Comparison of ENCODE assay signal across 2 fruit fly cellular contexts in the genomic region with DNA sequence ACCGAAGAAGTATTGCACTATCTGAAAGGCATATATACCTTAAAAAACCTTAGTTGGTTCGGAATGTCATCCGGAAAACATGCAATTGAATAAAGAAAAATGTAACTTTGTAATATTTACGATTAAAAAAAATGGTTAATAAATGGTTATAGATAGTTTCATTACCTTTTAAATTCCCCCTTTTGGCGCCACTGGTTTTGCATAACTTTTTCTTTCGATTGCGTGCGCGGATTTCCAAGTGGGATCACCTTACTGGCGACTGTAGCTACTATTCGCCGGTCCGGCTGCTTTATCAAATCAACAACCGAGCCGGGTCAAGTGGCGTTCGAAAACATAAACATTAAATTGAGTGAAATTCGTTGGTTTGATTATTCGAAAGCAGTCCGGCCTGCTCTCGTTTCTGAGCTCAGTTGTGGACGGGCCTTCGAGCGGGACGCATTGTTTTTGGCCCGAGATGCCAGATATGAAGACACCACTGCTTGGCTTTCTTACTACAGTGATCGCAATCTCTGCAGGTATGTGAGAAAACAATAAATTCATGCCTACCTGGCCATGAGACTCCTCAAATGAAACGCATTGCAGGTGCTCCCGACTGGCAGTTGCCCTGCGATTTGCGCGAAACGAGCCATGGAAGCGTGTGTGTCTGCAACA.
TF ChIP-seq lines count a peak whose summit lies in the region.

A gene (plus strand): TSS at position 422 of the 651 bp plus-strand sequence.

TF ChIP-seq in whole organism, embryonic, 481 proteins besides CTCF, POLR2A, EP300 and RAD21 (continued from another document):
- TF ChIP-seq sens (GFP tag; lab: Kevin White, UChicago) = peak; percentile 81
- TF ChIP-seq CG17612 (GFP tag; IDR thresholded peaks at IDR 0.05; lab: Robert Waterston, UW) = no peak
- TF ChIP-seq CG6654 (GFP tag; optimal IDR thresholded peaks at IDR 0.05; lab: Kevin White, UChicago) = no peak
- no peak for TF ChIP-seq Sry-β (GFP tag; optimal IDR thresholded peaks at IDR 0.05; lab: Kevin White, UChicago)
- TF ChIP-seq grn (GFP tag; optimal IDR thresholded peaks at IDR 0.05; lab: Kevin White, UChicago) = peak; percentile 63
- no peak for TF ChIP-seq jigr1 (GFP tag; IDR thresholded peaks at IDR 0.05; lab: Robert Waterston, UW)
- TF ChIP-seq gsb (GFP tag; IDR thresholded peaks at IDR 0.05; lab: Robert Waterston, UW) = no peak
- peak; percentile 75 for TF ChIP-seq CG17802 (tag; optimal IDR thresholded peaks at IDR 0.05; lab: Kevin White, UChicago)
- TF ChIP-seq zf30C (GFP tag; optimal IDR thresholded peaks at IDR 0.05; lab: Kevin White, UChicago) = no peak
- TF ChIP-seq Max (GFP tag; optimal IDR thresholded peaks at IDR 0.05; lab: Kevin White, UChicago) = no peak
- no peak for TF ChIP-seq pita (GFP tag; optimal IDR thresholded peaks at IDR 0.05; lab: Kevin White, UChicago)
- TF ChIP-seq CG4617 (GFP tag; optimal IDR thresholded peaks at IDR 0.05; lab: Kevin White, UChicago; ENCODE audit: borderline replicate concordance) = no peak
- TF ChIP-seq CG17361 (GFP tag; IDR thresholded peaks at IDR 0.05; lab: Robert Waterston, UW) = no peak
- TF ChIP-seq CG34422 (GFP tag; IDR thresholded peaks at IDR 0.05; lab: Robert Waterston, UW) = no peak
- TF ChIP-seq CkIIα-i1 (GFP tag; IDR thresholded peaks at IDR 0.05; lab: Robert Waterston, UW) = no peak
- no peak for TF ChIP-seq CG3281 (GFP tag; optimal IDR thresholded peaks at IDR 0.05; lab: Kevin White, UChicago)

TF ChIP-seq in whole organism, prepupa, 60 proteins besides CTCF, POLR2A, EP300 and RAD21 (continued from another document):
- TF ChIP-seq CG16779 (tag; optimal IDR thresholded peaks at IDR 0.05; lab: Kevin White, UChicago) = no peak
- no peak for TF ChIP-seq CG34406 (GFP tag; optimal IDR thresholded peaks at IDR 0.05; lab: Kevin White, UChicago)
- TF ChIP-seq ss (GFP tag; optimal IDR thresholded peaks at IDR 0.05; lab: Kevin White, UChicago) = no peak
- TF ChIP-seq CG3919 (GFP tag; optimal IDR thresholded peaks at IDR 0.05; lab: Kevin White, UChicago) = no peak
- no peak for TF ChIP-seq Lpt (GFP tag; optimal IDR thresholded peaks at IDR 0.05; lab: Kevin White, UChicago)
- TF ChIP-seq CG6276 (GFP tag; optimal IDR thresholded peaks at IDR 0.05; lab: Kevin White, UChicago) = no peak
- TF ChIP-seq CG6792 (GFP tag; optimal IDR thresholded peaks at IDR 0.05; lab: Kevin White, UChicago) = no peak
- no peak for TF ChIP-seq CG11294 (GFP tag; IDR thresholded peaks at IDR 0.05; lab: Robert Waterston, UW)
- TF ChIP-seq spab (GFP tag; optimal IDR thresholded peaks at IDR 0.05; lab: Kevin White, UChicago) = no peak
- TF ChIP-seq Eip75B (GFP tag; optimal IDR thresholded peaks at IDR 0.05; lab: Kevin White, UChicago) = no peak
- TF ChIP-seq Smox (GFP tag; optimal IDR thresholded peaks at IDR 0.05; lab: Kevin White, UChicago) = no peak
- TF ChIP-seq Gug (GFP tag; IDR thresholded peaks at IDR 0.05; lab: Robert Waterston, UW) = no peak
- peak; percentile 20 for TF ChIP-seq cyc (GFP tag; optimal IDR thresholded peaks at IDR 0.05; lab: Kevin White, UChicago)
- no peak for TF ChIP-seq CG15336 (GFP tag; IDR thresholded peaks at IDR 0.05; lab: Robert Waterston, UW)
- TF ChIP-seq dac (GFP tag; optimal IDR thresholded peaks at IDR 0.05; lab: Kevin White, UChicago) = no peak
- peak; percentile 83 for TF ChIP-seq Eip78C (GFP tag; lab: Kevin White, UChicago)
- peak; percentile 32 for TF ChIP-seq topi (GFP tag; optimal IDR thresholded peaks at IDR 0.05; lab: Kevin White, UChicago)
- no peak for TF ChIP-seq pdm3 (GFP tag; optimal IDR thresholded peaks at IDR 0.05; lab: Kevin White, UChicago)
- TF ChIP-seq Sox14 (GFP tag; optimal IDR thresholded peaks at IDR 0.05; lab: Kevin White, UChicago) = peak; percentile 15
- no peak for TF ChIP-seq CG7368 (GFP tag; optimal IDR thresholded peaks at IDR 0.05; lab: Kevin White, UChicago)
- no peak for TF ChIP-seq CG6163 (GFP tag; IDR thresholded peaks at IDR 0.05; lab: Robert Waterston, UW)
- no peak for TF ChIP-seq esn (GFP tag; optimal IDR thresholded peaks at IDR 0.05; lab: Kevin White, UChicago)
- no peak for TF ChIP-seq Ets96B (tag; optimal IDR thresholded peaks at IDR 0.05; lab: Kevin White, UChicago)
- TF ChIP-seq vri (GFP tag; optimal IDR thresholded peaks at IDR 0.05; lab: Kevin White, UChicago) = no peak
- TF ChIP-seq Hr39 (GFP tag; optimal IDR thresholded peaks at IDR 0.05; lab: Kevin White, UChicago) = peak; percentile 16
- TF ChIP-seq Blimp-1 (GFP tag; optimal IDR thresholded peaks at IDR 0.05; lab: Kevin White, UChicago) = no peak
